Worm (Caenorhabditis elegans): ENCODE data around the gene ZK1307.3.

DNA sequence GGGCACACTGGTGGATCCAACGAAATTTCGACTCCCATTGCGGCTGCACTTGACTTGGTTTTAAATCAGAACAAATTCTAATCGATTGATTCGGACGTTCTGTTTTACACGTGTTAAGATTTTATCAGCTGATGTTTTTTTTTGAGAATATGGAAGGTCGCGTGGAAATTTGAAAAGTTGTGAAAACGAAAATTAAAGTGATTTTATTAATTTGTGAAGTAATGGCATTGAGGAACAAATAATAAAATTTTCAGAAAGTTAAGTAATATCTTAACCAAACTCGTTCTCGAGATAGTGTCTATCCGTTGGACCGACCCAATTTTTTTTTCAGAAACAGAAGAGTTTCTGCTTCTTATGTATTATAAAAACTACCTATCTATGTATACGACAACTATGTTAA, 1.1 kb downstream of the ZK1307.3 start, which contains the start of gene ZK1307.4:
- TF ChIP-seq hmg-4 (GFP tag; optimal IDR thresholded peaks at IDR 0.05) (no peak), pes-1 (GFP tag; IDR thresholded peaks at IDR 0.05) (no peak), ama-1 (optimal IDR thresholded peaks at IDR 0.05) (no peak), flt-1 (GFP tag; IDR thresholded peaks at IDR 0.05) (no peak), hmbx-1 (tag; optimal IDR thresholded peaks at IDR 0.05) (no peak), hnd-1 (tag; optimal IDR thresholded peaks at IDR 0.05) (no peak), ceh-36 (tag; optimal IDR thresholded peaks at IDR 0.05) (no peak), ceh-13 (GFP tag; optimal IDR thresholded peaks at IDR 0.05) (no peak), tra-4 (tag; optimal IDR thresholded peaks at IDR 0.05) (no peak)
